Worm (Caenorhabditis elegans) whole organism, L4 larva: ENCODE results near the gene msp-31.
A peak's percentile ranks its signal among the peaks of the same experiment; 100 is the strongest.

Source experiments
- F26F4.8 ChIP-seq: fragments of 200-800 bp; sonication (Bioruptor generic); conservative IDR thresholded peaks from 2 replicates; pipeline ENCODE4 v1.3.6; 2022; ENCODE audit warnings: missing genetic modification characterization, missing compliant biosample characterization
- F37D6.2 ChIP-seq: sonication (generic microtip); optimal IDR thresholded peaks from 2 replicates; lab custom pipeline; 2016; ENCODE audit warnings: mild to moderate bottlenecking, missing genetic modification characterization, missing compliant biosample characterization
- T26A8.4 ChIP-seq: fragments of 200-800 bp; sonication (Bioruptor generic); IDR thresholded peaks from 2 replicates; pipeline ENCODE4 v1.3.6; 2022; ENCODE audit warnings: missing genetic modification characterization, missing compliant biosample characterization
- Y48G9A.11 ChIP-seq: fragments of 200-800 bp; sonication (Bioruptor generic); IDR thresholded peaks from 2 replicates; pipeline ENCODE4 v1.3.6; 2022; ENCODE audit warnings: missing genetic modification reagents, missing genetic modification characterization, missing compliant biosample characterization
- Y5F2A.4 ChIP-seq: fragments of 200-800 bp; sonication (Bioruptor generic); optimal IDR thresholded peaks from 2 replicates; lab custom pipeline; 2018; ENCODE audit warnings: mild to moderate bottlenecking, missing genetic modification characterization, missing compliant biosample characterization
- ZK337.2 ChIP-seq: fragments of 200-800 bp; sonication (Bioruptor generic); IDR thresholded peaks from 2 replicates; pipeline ENCODE4 v1.3.6; 2022; ENCODE audit warnings: missing genetic modification reagents, missing genetic modification characterization, missing compliant biosample characterization
- aha-1 ChIP-seq: fragments of 150-350 bp; peaks from one replicate; lab custom pipeline; 2014; ENCODE audit warnings: missing biosample characterization, missing genetic modification characterization
- arid-1 ChIP-seq: fragments of 200-800 bp; sonication (Bioruptor generic); conservative IDR thresholded peaks from 2 replicates; pipeline ENCODE4 v1.3.6; 2022; ENCODE audit warnings: missing genetic modification reagents, missing genetic modification characterization, missing compliant biosample characterization
- attf-4 ChIP-seq: sonication (generic microtip); optimal IDR thresholded peaks from 3 replicates; lab custom pipeline; 2017; ENCODE audit warnings: missing biosample characterization, missing genetic modification characterization
- ceh-82 ChIP-seq: sonication (generic microtip); optimal IDR thresholded peaks from 2 replicates; lab custom pipeline; 2017; ENCODE audit warnings: missing biosample characterization, missing genetic modification characterization
- ces-1 ChIP-seq: fragments of 150-350 bp; sonication (generic microtip); optimal IDR thresholded peaks from 4 replicates; lab custom pipeline; 2014; ENCODE audit warnings: missing biosample characterization, missing genetic modification reagents, missing genetic modification characterization
- cey-2 ChIP-seq: sonication (generic microtip); optimal IDR thresholded peaks from 3 replicates; lab custom pipeline; 2017; ENCODE audit warnings: missing genetic modification characterization, mild to moderate bottlenecking, missing compliant biosample characterization, antibody characterized with exemption, borderline replicate concordance; ENCODE audit not compliant: insufficient read depth
- ctbp-1 ChIP-seq: fragments of 200-800 bp; sonication (Bioruptor generic); IDR thresholded peaks from 2 replicates; pipeline ENCODE4 v1.3.6; 2022; ENCODE audit warnings: missing genetic modification reagents, missing genetic modification characterization, missing compliant biosample characterization
- daf-16 ChIP-seq, 3 experiments: sonication (generic microtip); optimal IDR thresholded peaks; 2 replicates each; lab custom pipeline; 2016 to 2017; ENCODE audit warnings: missing genetic modification characterization in 3 of 3, missing genetic modification reagents in 3 of 3, mild to moderate bottlenecking in 2 of 3, missing compliant biosample characterization in 2 of 3, missing biosample characterization in 1 of 3, moderate library complexity in 1 of 3
- daf-19 ChIP-seq: fragments of 200-800 bp; sonication (Bioruptor generic); conservative IDR thresholded peaks from 2 replicates; pipeline ENCODE4 v1.3.6; 2022; ENCODE audit warnings: missing genetic modification characterization, missing compliant biosample characterization
- dmd-9 ChIP-seq: fragments of 200-800 bp; sonication (Bioruptor generic); IDR thresholded peaks from 2 replicates; pipeline ENCODE4 v1.3.6; 2022; ENCODE audit warnings: missing genetic modification reagents, missing genetic modification characterization, missing compliant biosample characterization
- dve-1 ChIP-seq: sonication (generic microtip); optimal IDR thresholded peaks from 2 replicates; lab custom pipeline; 2017; ENCODE audit warnings: antibody characterized with exemption, mild to moderate bottlenecking, missing genetic modification characterization, missing compliant biosample characterization; ENCODE audit not compliant: insufficient read depth
- egl-43 ChIP-seq: fragments of 200-800 bp; sonication (Bioruptor generic); IDR thresholded peaks from 2 replicates; pipeline ENCODE4 v1.3.6; 2022; ENCODE audit warnings: missing genetic modification reagents, missing genetic modification characterization, missing compliant biosample characterization
- gei-8 ChIP-seq: fragments of 200-800 bp; sonication (Bioruptor generic); optimal IDR thresholded peaks from 2 replicates; lab custom pipeline; 2018; ENCODE audit warnings: mild to moderate bottlenecking, missing genetic modification characterization, missing compliant biosample characterization
- lin-1 ChIP-seq: fragments of 200-800 bp; sonication (Bioruptor generic); IDR thresholded peaks from 2 replicates; pipeline ENCODE4 v1.3.6; 2022; ENCODE audit warnings: missing genetic modification reagents, missing genetic modification characterization, missing compliant biosample characterization
- madf-5 ChIP-seq, 2 experiments: fragments of 200-800 bp; sonication (Bioruptor generic); IDR thresholded peaks; 2 replicates each; pipeline ENCODE4 v1.3.6; 2022; ENCODE audit warnings: missing compliant biosample characterization in 2 of 2, missing genetic modification characterization in 2 of 2
- madf-9 ChIP-seq: fragments of 200-800 bp; sonication (Bioruptor generic); conservative IDR thresholded peaks from 2 replicates; pipeline ENCODE4 v1.3.6; 2022; ENCODE audit warnings: missing genetic modification reagents, missing genetic modification characterization, missing compliant biosample characterization
- mes-2 ChIP-seq: sonication (generic microtip); optimal IDR thresholded peaks from 2 replicates; lab custom pipeline; 2016; ENCODE audit warnings: missing genotype, mild to moderate bottlenecking, missing genetic modification characterization, missing compliant biosample characterization; ENCODE audit not compliant: poor library complexity, severe bottlenecking
- nhr-111 ChIP-seq: fragments of 200-800 bp; sonication (Bioruptor generic); optimal IDR thresholded peaks from 2 replicates; lab custom pipeline; 2018; ENCODE audit warnings: mild to moderate bottlenecking, missing genetic modification characterization, missing compliant biosample characterization
- nhr-42 ChIP-seq: fragments of 200-800 bp; sonication (Bioruptor generic); IDR thresholded peaks from 2 replicates; pipeline ENCODE4 v1.3.6; 2022; ENCODE audit warnings: missing genetic modification characterization, missing compliant biosample characterization
- nhr-77 ChIP-seq: fragments of 150-350 bp; optimal IDR thresholded peaks from 2 replicates; lab custom pipeline; 2014; ENCODE audit warnings: missing biosample characterization, missing genetic modification characterization
- pha-4 ChIP-seq, 2 experiments: fragments of 150-350 bp in 1 of 2; fragments of 200-800 bp in 1 of 2; sonication (Bioruptor generic) in 1 of 2; IDR thresholded peaks in 1 of 2; optimal IDR thresholded peaks in 1 of 2; 2 replicates each; pipeline versions ENCODE4 v1.3.6 to Lab custom; 2014 to 2022; ENCODE audit warnings: missing genetic modification characterization in 2 of 2, missing genetic modification reagents in 2 of 2, missing biosample characterization in 1 of 2, missing compliant biosample characterization in 1 of 2
- rbr-2 ChIP-seq: sonication (generic microtip); optimal IDR thresholded peaks from 2 replicates; lab custom pipeline; 2016; ENCODE audit warnings: missing genotype, missing genetic modification characterization, missing compliant biosample characterization
- sdz-12 ChIP-seq: fragments of 200-800 bp; sonication (Bioruptor generic); optimal IDR thresholded peaks from 2 replicates; lab custom pipeline; 2018; ENCODE audit warnings: mild to moderate bottlenecking, missing genetic modification characterization, missing compliant biosample characterization
- set-16 ChIP-seq: fragments of 200-800 bp; sonication (Bioruptor generic); IDR thresholded peaks from 2 replicates; pipeline ENCODE4 v1.3.6; 2022; ENCODE audit warnings: missing genetic modification reagents, missing genetic modification characterization, missing compliant biosample characterization
- skn-1 ChIP-seq: fragments of 150-350 bp; optimal IDR thresholded peaks from 2 replicates; lab custom pipeline; 2014; ENCODE audit warnings: missing biosample characterization, missing genetic modification characterization
- snpc-1.2 ChIP-seq: fragments of 200-800 bp; sonication (Bioruptor generic); IDR thresholded peaks from 2 replicates; pipeline ENCODE4 v1.3.6; 2022; ENCODE audit warnings: missing genetic modification reagents, missing genetic modification characterization, missing compliant biosample characterization
- snpc-4 ChIP-seq: fragments of 150-350 bp; optimal IDR thresholded peaks from 2 replicates; lab custom pipeline; 2014; ENCODE audit warnings: missing biosample characterization, missing genetic modification characterization
- tag-97 ChIP-seq: fragments of 200-800 bp; sonication (Bioruptor generic); IDR thresholded peaks from 2 replicates; pipeline ENCODE4 v1.3.6; 2022; ENCODE audit warnings: missing genetic modification characterization, missing compliant biosample characterization
- unc-130 ChIP-seq: sonication (generic microtip); optimal IDR thresholded peaks from 2 replicates; lab custom pipeline; 2016; ENCODE audit warnings: missing genetic modification reagents, missing genetic modification characterization, missing compliant biosample characterization
- unc-62 ChIP-seq, 3 experiments: fragments of 150-350 bp in 1 of 3; sonication (generic microtip); optimal IDR thresholded peaks in 2 of 3; peaks in 1 of 3; 1 replicate in 1 of 3; 2 replicates in 2 of 3; lab custom pipeline; 2014 to 2017; ENCODE audit warnings: missing biosample characterization in 3 of 3, missing genetic modification characterization in 3 of 3, missing genetic modification reagents in 3 of 3, missing genotype in 1 of 3
- zag-1 ChIP-seq: fragments of 150-350 bp; optimal IDR thresholded peaks from 2 replicates; lab custom pipeline; 2014; ENCODE audit warnings: missing biosample characterization, missing genetic modification characterization
- zfp-3 ChIP-seq: fragments of 200-800 bp; sonication (Bioruptor generic); conservative IDR thresholded peaks from 2 replicates; pipeline ENCODE4 v1.3.6; 2022; ENCODE audit warnings: missing genetic modification reagents, missing genetic modification characterization, missing compliant biosample characterization
- ztf-11 ChIP-seq: fragments of 150-350 bp; optimal IDR thresholded peaks from 2 replicates; lab custom pipeline; 2014; ENCODE audit warnings: missing biosample characterization, missing genetic modification characterization
- ztf-7 ChIP-seq: fragments of 150-350 bp; optimal IDR thresholded peaks from 2 replicates; lab custom pipeline; 2014; ENCODE audit warnings: missing biosample characterization, missing genetic modification characterization

The msp-31 gene

ce11 chrII:4872359-4872758 is 44.0 kb downstream of the msp-31 start:
- TF ChIP-seq madf-5 (GFP tag; IDR thresholded peaks at IDR 0.05; lab: Robert Waterston, UW), result 0 out of 4 replicates have a peak, but pooled peaks of 1 of the 2 experiments have one; percentile 49
- 0 out of 2 replicates have a peak, but pooled peaks have one; percentile 17 for TF ChIP-seq T26A8.4 (GFP tag; lab: Robert Waterston, UW)
- TF ChIP-seq F26F4.8 (GFP tag; lab: Robert Waterston, UW), result 0 out of 2 replicates have a peak, but pooled peaks have one; percentile 24
- 0 out of 2 replicates have a peak, but pooled peaks have one; percentile 13 for TF ChIP-seq Y48G9A.11 (GFP tag; lab: Robert Waterston, UW)
- TF ChIP-seq set-16 (GFP tag; lab: Robert Waterston, UW), result peak; percentile 98

DNA sequence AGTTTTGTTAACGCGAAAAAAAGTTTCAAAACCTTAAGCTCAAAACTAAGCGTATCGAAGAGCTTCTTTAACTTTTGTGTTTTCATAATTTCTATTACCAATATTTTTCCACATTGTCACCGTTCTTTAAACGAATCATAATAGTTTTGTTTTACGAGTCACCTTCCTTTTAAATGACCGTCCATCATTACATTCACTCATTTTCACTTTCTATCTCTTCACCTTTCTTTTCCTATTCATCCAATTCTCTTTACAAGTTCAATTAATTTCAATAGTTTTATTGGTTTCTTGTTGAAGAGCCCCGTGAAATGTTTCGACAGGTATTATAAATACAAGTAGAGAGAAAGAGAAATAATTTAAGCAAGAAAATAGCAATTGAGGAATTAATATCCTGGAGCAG is 44.5 kb downstream of the msp-31 start:
- TF ChIP-seq ceh-82 (tag; lab: Kevin White, UChicago) (peak; percentile 20), ztf-7 (tag; lab: Kevin White, UChicago) (no peak)

DNA sequence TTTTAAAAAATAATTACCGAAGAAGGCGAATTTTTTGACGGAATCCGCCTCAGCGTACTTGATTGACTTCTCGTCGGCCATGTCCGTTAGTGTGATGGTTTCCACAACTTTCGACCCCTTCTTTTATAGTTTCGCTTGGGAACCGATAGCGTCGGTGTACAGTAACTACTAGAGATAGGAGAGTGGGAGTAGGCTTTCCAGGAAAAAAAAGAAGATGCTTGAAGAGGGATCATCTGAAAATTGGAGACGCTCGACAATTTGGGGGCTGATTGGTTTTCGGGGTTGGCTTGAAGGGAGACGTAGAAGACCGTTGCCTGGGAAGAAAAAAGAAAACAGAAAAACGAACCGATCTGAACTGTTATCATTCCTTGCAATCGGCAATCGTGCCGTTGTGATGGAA is 45.7 kb downstream of the msp-31 start, which contains the start of gene col-20:
Gene col-20 (minus strand): TSS at position 101 of the 400 bp plus-strand sequence.
- TF ChIP-seq T26A8.4 (GFP tag; lab: Robert Waterston, UW), result no peak
- no peak for TF ChIP-seq unc-62 (GFP tag; optimal IDR thresholded peaks at IDR 0.05 in 1 of 2; lab: Kevin White, UChicago)
- TF ChIP-seq unc-62 (tag; optimal IDR thresholded peaks at IDR 0.05; lab: Kevin White, UChicago), result no peak
- no peak for TF ChIP-seq mes-2 (tag; lab: Kevin White, UChicago)
- TF ChIP-seq ces-1 (GFP tag; lab: Kevin White, UChicago), result no peak
- TF ChIP-seq daf-16 (GFP tag; optimal IDR thresholded peaks at IDR 0.05; lab: Kevin White, UChicago), result no peak
- TF ChIP-seq daf-16 (tag; optimal IDR thresholded peaks at IDR 0.05; lab: Kevin White, UChicago), result no peak
- TF ChIP-seq tag-97 (GFP tag; lab: Robert Waterston, UW), result no peak
- TF ChIP-seq lin-1 (GFP tag; lab: Robert Waterston, UW), result no peak
- no peak for TF ChIP-seq cey-2 (tag; lab: Kevin White, UChicago)
- no peak for TF ChIP-seq dmd-9
- TF ChIP-seq snpc-4, result no peak
- TF ChIP-seq ztf-11, result no peak

ce11 chrII:4869793-4870343 is 46.5 kb downstream of the msp-31 start:
- TF ChIP-seq egl-43 (GFP tag; lab: Robert Waterston, UW) (0 out of 2 replicates have a peak, but pooled peaks have one; percentile 33), madf-9 (GFP tag; lab: Robert Waterston, UW) (peak; percentile 2; the same call in 1 of the 2 replicates), set-16 (GFP tag; lab: Robert Waterston, UW) (peak; percentile 98), skn-1 (tag; lab: Kevin White, UChicago) (no peak), aha-1 (peak; percentile 7), ctbp-1 (GFP tag; lab: Robert Waterston, UW) (0 out of 2 replicates have a peak, but pooled peaks have one; percentile 29), mes-2 (tag; lab: Kevin White, UChicago) (no peak), unc-130 (GFP tag; lab: Kevin White, UChicago) (no peak), attf-4 (tag; lab: Kevin White, UChicago) (no peak), pha-4 (GFP tag; IDR thresholded peaks at IDR 0.05; lab: Robert Waterston, UW) (no peak; the same call in 1 of the 2 replicates), pha-4 (tag; optimal IDR thresholded peaks at IDR 0.05; lab: Kevin White, UChicago) (no peak), ZK337.2 (no peak)
- TF ChIP-seq, all 104 proteins: peak for 5

DNA sequence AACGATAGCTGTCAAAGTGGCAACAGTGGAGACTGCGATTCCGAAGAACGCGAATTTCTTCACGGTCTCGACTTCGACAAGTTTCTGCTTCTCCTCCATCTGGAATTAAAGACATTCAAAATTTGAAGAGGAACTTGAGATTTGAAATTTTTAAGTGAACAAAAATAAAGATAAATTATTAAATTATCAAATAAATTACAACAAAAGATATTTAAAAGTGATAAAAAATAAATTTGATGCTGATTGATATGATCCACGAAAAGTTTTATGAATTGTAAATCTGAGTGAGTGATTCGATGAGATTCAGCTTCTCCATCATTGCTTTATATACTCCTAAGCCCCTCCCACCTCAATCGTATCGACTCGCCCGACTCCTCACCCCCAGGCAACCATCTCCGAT is 48.9 kb downstream of the msp-31 start, which contains the start of gene col-17:
Gene col-17 (minus strand): TSS at position 101 of the 400 bp plus-strand sequence.
- no peak for TF ChIP-seq F37D6.2 (tag; lab: Kevin White, UChicago)
- no peak for TF ChIP-seq zfp-3 (GFP tag; lab: Robert Waterston, UW)
- no peak for TF ChIP-seq nhr-42 (GFP tag; lab: Robert Waterston, UW)
- TF ChIP-seq snpc-1.2 (GFP tag; lab: Robert Waterston, UW), result no peak
- no peak for TF ChIP-seq daf-19 (GFP tag; lab: Robert Waterston, UW)
- TF ChIP-seq T26A8.4 (GFP tag; lab: Robert Waterston, UW), result no peak
- TF ChIP-seq Y5F2A.4, result no peak
- TF ChIP-seq madf-9 (GFP tag; lab: Robert Waterston, UW), result no peak
- TF ChIP-seq ceh-82 (tag; lab: Kevin White, UChicago), result no peak
- TF ChIP-seq zag-1 (tag; lab: Kevin White, UChicago), result no peak
- TF ChIP-seq sdz-12 (GFP tag; lab: Kevin White, UChicago), result no peak
- no peak for TF ChIP-seq nhr-111
- TF ChIP-seq gei-8 (GFP tag; lab: Kevin White, UChicago), result no peak
- TF ChIP-seq arid-1 (GFP tag; lab: Robert Waterston, UW), result no peak
- no peak for TF ChIP-seq dve-1 (tag; lab: Kevin White, UChicago)
- no peak for TF ChIP-seq rbr-2
- TF ChIP-seq nhr-77 (tag; lab: Kevin White, UChicago), result no peak
